Worm (Caenorhabditis elegans) whole organism, L3 larva: Measurements from ENCODE around the gene ceh-14.

ENCODE experiments used
- lin-39 ChIP-seq: fragments of 150-350 bp; optimal IDR thresholded peaks from 2 replicates; lab custom pipeline; 2018; ENCODE audit warnings: missing biosample characterization, missing genetic modification reagents, missing genetic modification characterization
- pha-4 ChIP-seq: fragments of 150-350 bp; optimal IDR thresholded peaks from 2 replicates; lab custom pipeline; 2014; ENCODE audit warnings: missing biosample characterization, missing genetic modification reagents, missing genetic modification characterization
- skn-1 ChIP-seq: fragments of 150-350 bp; optimal IDR thresholded peaks from 2 replicates; lab custom pipeline; 2014; ENCODE audit warnings: missing biosample characterization, missing genetic modification characterization

DNA sequence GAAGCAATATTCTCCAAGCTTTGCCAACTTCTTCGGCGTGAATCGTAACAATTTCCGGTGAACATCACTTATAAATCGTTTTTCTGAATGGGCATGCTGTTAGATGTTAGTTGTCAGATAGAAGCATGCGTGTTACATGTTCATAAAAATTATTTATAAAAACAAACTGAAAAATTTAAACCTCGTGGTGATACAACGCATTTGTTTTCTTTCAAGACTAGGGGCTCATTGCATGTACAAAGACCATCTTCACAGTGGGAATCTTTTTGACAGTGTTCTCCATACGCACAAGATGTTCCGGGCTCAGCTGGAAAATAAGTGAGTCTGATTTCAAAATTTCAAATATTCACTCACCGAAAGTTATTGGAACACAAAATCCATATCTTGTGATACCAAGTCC, 19.8 kb downstream of the ceh-14 start:
- no peak for TF ChIP-seq pha-4
- TF ChIP-seq skn-1 (tag; lab: Kevin White, UChicago): no peak
- TF ChIP-seq lin-39 (tag; lab: Kevin White, UChicago): no peak
